Worm (Caenorhabditis elegans): ENCODE measurements around the gene spp-16.

DNA sequence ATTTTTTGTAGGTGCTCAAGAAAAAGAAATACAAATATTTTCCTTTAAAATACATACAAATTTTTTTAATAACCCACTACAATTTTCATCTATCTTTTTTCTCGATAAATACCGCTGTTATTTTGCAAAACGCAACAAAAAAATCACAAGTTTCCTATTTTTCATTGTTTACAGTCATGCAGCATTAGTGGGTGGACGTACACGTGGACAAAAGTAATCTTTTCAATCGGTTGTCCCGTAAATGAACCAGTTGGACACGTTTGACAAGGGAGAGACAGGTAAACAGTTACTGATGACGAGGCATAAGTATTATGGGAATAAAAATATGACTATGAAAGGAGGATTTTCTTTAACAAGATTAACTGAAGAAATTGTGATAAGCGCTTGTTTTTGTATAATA lies 27.9 kb downstream of the spp-16 start:
- TF ChIP-seq ztf-4 (tag; optimal IDR thresholded peaks at IDR 0.05) (no peak), unc-55 (GFP tag; optimal IDR thresholded peaks at IDR 0.05) (no peak), egl-27 (tag; optimal IDR thresholded peaks at IDR 0.05) (no peak), ceh-82 (tag; optimal IDR thresholded peaks at IDR 0.05) (no peak), lsy-2 (tag; optimal IDR thresholded peaks at IDR 0.05) (no peak), mdl-1 (tag; optimal IDR thresholded peaks at IDR 0.05) (no peak), aly-2 (tag; optimal IDR thresholded peaks at IDR 0.05) (no peak), blmp-1 (tag; optimal IDR thresholded peaks at IDR 0.05; ENCODE audit: insufficient read depth) (no peak), snpc-4 (tag; optimal IDR thresholded peaks at IDR 0.05) (no peak), nhr-10 (tag; optimal IDR thresholded peaks at IDR 0.05) (no peak)
